Worm (Caenorhabditis elegans) whole organism, L1 larva: ENCODE results near the gene Y11D7A.10.

ENCODE experiments used
- C34B4.2 ChIP-seq: sonication (generic microtip); optimal IDR thresholded peaks from 2 replicates; lab custom pipeline; 2017; ENCODE audit warnings: mild to moderate bottlenecking, missing genetic modification characterization, missing compliant biosample characterization
- aly-2 ChIP-seq: fragments of 150-350 bp; optimal IDR thresholded peaks from 2 replicates; lab custom pipeline; 2014; ENCODE audit warnings: missing biosample characterization, missing genetic modification characterization
- ceh-63 ChIP-seq: fragments of 200-800 bp; sonication (Bioruptor generic); optimal IDR thresholded peaks from 2 replicates; lab custom pipeline; 2018; ENCODE audit warnings: mild to moderate bottlenecking, missing genetic modification characterization, missing compliant biosample characterization
- ceh-82 ChIP-seq, 3 experiments: fragments of 150-350 bp in 1 of 3; sonication (generic microtip) in 2 of 3; optimal IDR thresholded peaks; 2 replicates each; lab custom pipeline; 2014 to 2017; ENCODE audit warnings: missing biosample characterization in 3 of 3, missing genetic modification characterization in 3 of 3
- dpl-1 ChIP-seq, 3 experiments: fragments of 150-350 bp in 2 of 3; sonication (generic microtip) in 1 of 3; optimal IDR thresholded peaks; 2 replicates each; lab custom pipeline; 2014 to 2017; ENCODE audit warnings: missing biosample characterization in 3 of 3, missing genetic modification characterization in 3 of 3, missing genetic modification reagents in 3 of 3
- efl-1 ChIP-seq, 4 experiments: fragments of 150-350 bp; optimal IDR thresholded peaks in 3 of 4; peaks in 1 of 4; 1 replicate in 1 of 4; 2 replicates in 3 of 4; lab custom pipeline; 2014; ENCODE audit warnings: missing biosample characterization in 2 of 4, missing genetic modification characterization in 2 of 4, missing genetic modification reagents in 2 of 4
- elt-2 ChIP-seq: sonication (generic microtip); optimal IDR thresholded peaks from 2 replicates; lab custom pipeline; 2016; ENCODE audit warnings: missing genetic modification characterization, mild to moderate bottlenecking, inconsistent platforms, missing compliant biosample characterization, missing genetic modification reagents
- elt-3 ChIP-seq, 6 experiments: fragments of 150-350 bp in 1 of 6; sonication (generic microtip); optimal IDR thresholded peaks; 2 replicates each; lab custom pipeline; 2017 to 2018; ENCODE audit warnings: missing biosample characterization in 6 of 6, missing genetic modification characterization in 6 of 6, inconsistent platforms in 1 of 6
- fkh-10 ChIP-seq: sonication (generic microtip); optimal IDR thresholded peaks from 2 replicates; lab custom pipeline; 2017; ENCODE audit warnings: missing biosample characterization, missing genetic modification reagents, missing genetic modification characterization
- fkh-4 ChIP-seq: sonication (generic microtip); optimal IDR thresholded peaks from 2 replicates; lab custom pipeline; 2016; ENCODE audit warnings: missing compliant biosample characterization, missing genetic modification characterization, borderline replicate concordance
- fkh-8 ChIP-seq: sonication (generic microtip); optimal IDR thresholded peaks from 2 replicates; lab custom pipeline; 2016; ENCODE audit warnings: mild to moderate bottlenecking, missing genetic modification characterization, missing compliant biosample characterization
- grh-1 ChIP-seq: fragments of 200-800 bp; sonication (Bioruptor generic); IDR thresholded peaks from 2 replicates; pipeline ENCODE4 v1.3.6; 2022; ENCODE audit warnings: missing genetic modification reagents, missing genetic modification characterization, missing compliant biosample characterization
- isw-1 ChIP-seq: fragments of 200-800 bp; sonication (Bioruptor generic); IDR thresholded peaks from 2 replicates; pipeline ENCODE4 v1.3.6; 2022; ENCODE audit warnings: missing genetic modification characterization, missing compliant biosample characterization
- jun-1 ChIP-seq: fragments of 150-350 bp; optimal IDR thresholded peaks from 2 replicates; lab custom pipeline; 2014; ENCODE audit warnings: missing biosample characterization, missing genetic modification reagents, missing genetic modification characterization
- lin-13 ChIP-seq: fragments of 150-350 bp; optimal IDR thresholded peaks from 2 replicates; lab custom pipeline; 2014; ENCODE audit warnings: missing biosample characterization, missing genetic modification reagents, missing genetic modification characterization
- lin-15B ChIP-seq: fragments of 150-350 bp; sonication (generic microtip); optimal IDR thresholded peaks from 3 replicates; lab custom pipeline; 2014; ENCODE audit warnings: missing biosample characterization, missing genetic modification characterization
- lin-35 ChIP-seq, 2 experiments: fragments of 150-350 bp; optimal IDR thresholded peaks; 2 replicates each; lab custom pipeline; 2014; ENCODE audit warnings: missing biosample characterization in 2 of 2, missing genetic modification characterization in 2 of 2, missing genetic modification reagents in 2 of 2
- lir-3 ChIP-seq: sonication (generic microtip); optimal IDR thresholded peaks from 2 replicates; lab custom pipeline; 2016; ENCODE audit warnings: mild to moderate bottlenecking, missing genetic modification characterization, moderate library complexity, missing compliant biosample characterization; ENCODE audit not compliant: poor library complexity
- lsy-2 ChIP-seq, 2 experiments: fragments of 150-350 bp; optimal IDR thresholded peaks; 2 replicates each; lab custom pipeline; 2014; ENCODE audit warnings: missing biosample characterization in 2 of 2, missing genetic modification characterization in 2 of 2
- mab-9 ChIP-seq: fragments of 200-800 bp; sonication (Bioruptor generic); IDR thresholded peaks from 2 replicates; pipeline ENCODE4 v1.3.6; 2022; ENCODE audit warnings: missing genetic modification reagents, missing genetic modification characterization, missing compliant biosample characterization
- mdl-1 ChIP-seq, 2 experiments: fragments of 150-350 bp; optimal IDR thresholded peaks; 2 replicates each; lab custom pipeline; 2014 to 2017; ENCODE audit warnings: missing biosample characterization in 2 of 2, missing genetic modification characterization in 2 of 2, inconsistent platforms in 1 of 2
- mef-2 ChIP-seq: fragments of 150-350 bp; optimal IDR thresholded peaks from 2 replicates; lab custom pipeline; 2014; ENCODE audit warnings: missing biosample characterization, missing genetic modification characterization
- nhr-19 ChIP-seq: fragments of 200-800 bp; sonication (Bioruptor generic); conservative IDR thresholded peaks from 2 replicates; pipeline ENCODE4 v1.3.6; 2022; ENCODE audit warnings: missing genetic modification characterization, missing compliant biosample characterization
- nhr-20 ChIP-seq: sonication (generic microtip); optimal IDR thresholded peaks from 2 replicates; lab custom pipeline; 2016; ENCODE audit warnings: mild to moderate bottlenecking, missing genetic modification characterization, missing compliant biosample characterization
- nhr-76 ChIP-seq: sonication (generic microtip); optimal IDR thresholded peaks from 2 replicates; lab custom pipeline; 2017; ENCODE audit warnings: missing biosample characterization, missing genetic modification characterization
- nhr-85 ChIP-seq: sonication (generic microtip); peaks from one replicate; lab custom pipeline; 2016; ENCODE audit warnings: missing genetic modification characterization, inconsistent platforms, missing compliant biosample characterization
- nhr-90 ChIP-seq: sonication (generic microtip); optimal IDR thresholded peaks from 2 replicates; lab custom pipeline; 2016; ENCODE audit warnings: mild to moderate bottlenecking, missing genetic modification characterization, missing compliant biosample characterization; ENCODE audit not compliant: poor library complexity
- pag-3 ChIP-seq: sonication (generic microtip); optimal IDR thresholded peaks from 2 replicates; lab custom pipeline; 2017; ENCODE audit warnings: missing genetic modification characterization, mild to moderate bottlenecking, missing compliant biosample characterization, antibody characterized with exemption, borderline replicate concordance; ENCODE audit not compliant: insufficient read depth
- pax-3 ChIP-seq: fragments of 200-800 bp; sonication (Bioruptor generic); optimal IDR thresholded peaks from 2 replicates; lab custom pipeline; 2018; ENCODE audit warnings: mild to moderate bottlenecking, missing genetic modification characterization, moderate library complexity, missing compliant biosample characterization
- pqm-1 ChIP-seq: sonication (generic microtip); optimal IDR thresholded peaks from 3 replicates; lab custom pipeline; 2017; ENCODE audit warnings: missing biosample characterization, missing genetic modification characterization
- rnt-1 ChIP-seq: sonication (generic microtip); optimal IDR thresholded peaks from 2 replicates; lab custom pipeline; 2016; ENCODE audit warnings: mild to moderate bottlenecking, missing genetic modification characterization, moderate library complexity, missing compliant biosample characterization
- snu-23 ChIP-seq: sonication (generic microtip); optimal IDR thresholded peaks from 2 replicates; lab custom pipeline; 2016; ENCODE audit warnings: missing genetic modification characterization, missing compliant biosample characterization
- sox-4 ChIP-seq: sonication (generic microtip); optimal IDR thresholded peaks from 2 replicates; lab custom pipeline; 2016; ENCODE audit warnings: missing genetic modification characterization, missing compliant biosample characterization
- swsn-7 ChIP-seq: sonication (generic microtip); optimal IDR thresholded peaks from 2 replicates; lab custom pipeline; 2016; ENCODE audit warnings: missing genetic modification characterization, missing compliant biosample characterization
- unc-98 ChIP-seq: fragments of 200-800 bp; sonication (Bioruptor generic); IDR thresholded peaks from 2 replicates; pipeline ENCODE4 v1.3.6; 2022; ENCODE audit warnings: missing genetic modification characterization, missing compliant biosample characterization
- vab-15 ChIP-seq: sonication (generic microtip); optimal IDR thresholded peaks from 2 replicates; lab custom pipeline; 2017; ENCODE audit warnings: missing genotype, mild to moderate bottlenecking, missing genetic modification characterization, missing compliant biosample characterization
- zip-4 ChIP-seq: fragments of 200-800 bp; sonication (Bioruptor generic); optimal IDR thresholded peaks from 2 replicates; lab custom pipeline; 2018; ENCODE audit warnings: mild to moderate bottlenecking, missing genetic modification characterization, moderate library complexity, missing compliant biosample characterization
- ztf-11 ChIP-seq, 2 experiments: sonication (generic microtip); optimal IDR thresholded peaks; 2 replicates each; lab custom pipeline; 2016 to 2017; ENCODE audit warnings: missing genetic modification characterization in 2 of 2, missing biosample characterization in 1 of 2, missing compliant biosample characterization in 1 of 2
- ztf-4 ChIP-seq: fragments of 150-350 bp; optimal IDR thresholded peaks from 2 replicates; lab custom pipeline; 2014; ENCODE audit warnings: missing biosample characterization, missing genetic modification characterization

Y11D7A.10 gene

DNA sequence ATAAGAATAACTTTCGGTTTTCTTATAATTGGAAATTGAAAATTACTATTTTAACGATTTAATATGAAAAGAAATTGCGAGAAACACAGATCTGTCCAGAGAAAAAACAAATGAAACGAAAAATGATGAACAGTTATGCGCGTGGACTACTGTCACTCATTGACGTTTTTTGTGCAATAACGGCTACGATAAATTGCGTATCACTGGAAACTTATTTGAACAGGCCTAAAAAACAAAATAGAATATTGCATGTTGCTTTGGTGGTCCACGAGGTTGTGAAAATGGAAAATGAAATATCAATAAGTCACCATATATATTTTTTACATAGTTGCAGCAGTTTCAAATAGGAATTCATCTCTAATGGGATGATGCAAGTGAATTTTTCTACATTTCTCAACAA is 4.9 kb upstream of the Y11D7A.10 start:
- TF ChIP-seq lin-15B (tag; lab: Kevin White, UChicago) (no peak), vab-15 (tag; lab: Kevin White, UChicago) (no peak), ztf-11 (tag; optimal IDR thresholded peaks at IDR 0.05; lab: Kevin White, UChicago) (no peak), isw-1 (GFP tag; lab: Robert Waterston, UW) (no peak), mdl-1 (tag; optimal IDR thresholded peaks at IDR 0.05; lab: Kevin White, UChicago) (no peak), dpl-1 (GFP tag; optimal IDR thresholded peaks at IDR 0.05; lab: Kevin White, UChicago) (no peak), sox-4 (no peak)

DNA sequence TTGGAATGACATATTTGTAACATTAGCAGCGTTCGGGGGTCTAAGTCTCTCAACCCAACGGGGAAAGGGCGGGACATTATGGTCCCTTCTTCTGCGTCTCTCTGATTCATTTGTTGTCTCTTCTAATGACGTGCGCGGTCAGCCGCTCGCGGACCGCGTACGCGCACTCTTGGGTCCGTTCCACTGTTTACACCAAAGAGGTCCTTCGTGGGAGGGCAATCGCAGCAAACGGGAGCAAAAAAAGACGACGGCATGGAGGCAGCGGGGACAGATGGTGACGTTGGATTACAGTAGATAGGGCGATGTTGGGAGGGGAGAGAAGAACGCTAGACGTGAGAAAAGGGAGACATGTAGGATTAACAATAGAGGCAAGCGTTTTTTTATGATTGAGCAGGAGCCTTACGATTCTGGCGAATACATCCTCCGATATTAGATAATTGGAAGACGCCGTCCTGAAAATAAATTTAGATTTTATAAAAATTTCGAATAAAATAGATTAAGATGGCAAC is 4.3 kb upstream of the Y11D7A.10 start, which contains the start of gene flh-1:
Gene flh-1 (minus strand): TSS at position 459 of the 509 bp plus-strand sequence.
- TF ChIP-seq C34B4.2 (no peak), lsy-2 (tag; optimal IDR thresholded peaks at IDR 0.05; lab: Kevin White, UChicago) (no peak), lin-13 (GFP tag; lab: Kevin White, UChicago) (no peak), jun-1 (tag; lab: Kevin White, UChicago) (no peak), nhr-90 (tag; lab: Kevin White, UChicago) (no peak), ceh-82 (tag; optimal IDR thresholded peaks at IDR 0.05; lab: Kevin White, UChicago) (no peak), fkh-8 (tag; lab: Kevin White, UChicago) (no peak), elt-3 (tag; optimal IDR thresholded peaks at IDR 0.05; lab: Kevin White, UChicago) (no peak), snu-23 (GFP tag; lab: Kevin White, UChicago) (no peak), fkh-4 (tag; lab: Kevin White, UChicago) (no peak), sox-4 (no peak), nhr-76 (tag; lab: Kevin White, UChicago) (no peak), efl-1 (optimal IDR thresholded peaks at IDR 0.05; lab: Kevin White, UChicago) (no peak), efl-1 (GFP tag; optimal IDR thresholded peaks at IDR 0.05 in 1 of 2; lab: Kevin White, UChicago) (no peak), swsn-7 (tag; lab: Kevin White, UChicago) (no peak), nhr-85 (tag; lab: Kevin White, UChicago) (no peak), nhr-20 (tag; lab: Kevin White, UChicago) (no peak)

ce11 chrIV:9262295-9262694 is 2.7 kb upstream of the Y11D7A.10 start:
- no peak for TF ChIP-seq elt-2 (tag; lab: Kevin White, UChicago)
- no peak for TF ChIP-seq aly-2 (tag; lab: Kevin White, UChicago)
- no peak for TF ChIP-seq mab-9
- no peak for TF ChIP-seq lir-3 (tag; lab: Kevin White, UChicago)
- no peak for TF ChIP-seq nhr-20 (tag; lab: Kevin White, UChicago)

DNA sequence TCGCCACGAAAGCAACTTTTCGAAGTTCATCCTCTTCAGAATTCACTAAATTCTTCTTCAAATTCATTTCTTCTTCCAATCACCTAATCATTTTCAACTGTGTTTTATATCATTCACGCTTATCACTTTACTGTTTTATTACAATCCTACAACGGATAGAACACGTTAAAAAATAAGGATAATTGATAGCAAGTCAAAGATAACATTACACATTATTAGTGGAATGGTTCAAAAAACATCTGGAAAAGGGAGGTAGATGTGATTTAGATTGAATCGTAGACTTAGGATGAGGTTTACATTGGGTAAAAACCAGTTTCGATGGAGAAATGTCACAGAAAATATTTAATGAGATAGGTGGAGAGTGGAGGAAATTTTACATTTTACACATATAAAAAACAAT is 2.1 kb upstream of the Y11D7A.10 start, which contains the start of gene col-120:
Gene col-120 (minus strand): TSS at position 101 of the 400 bp plus-strand sequence.
- TF ChIP-seq pqm-1 (tag; lab: Kevin White, UChicago), result no peak
- no peak for TF ChIP-seq elt-3 (tag; optimal IDR thresholded peaks at IDR 0.05; lab: Kevin White, UChicago)
- no peak for TF ChIP-seq mef-2 (tag; lab: Kevin White, UChicago)
- TF ChIP-seq grh-1 (GFP tag; lab: Robert Waterston, UW), result no peak
- TF ChIP-seq snu-23 (GFP tag; lab: Kevin White, UChicago), result no peak
- no peak for TF ChIP-seq pax-3 (tag; lab: Kevin White, UChicago)
- no peak for TF ChIP-seq ztf-4 (tag; lab: Kevin White, UChicago)
- TF ChIP-seq nhr-19 (GFP tag; lab: Robert Waterston, UW), result no peak
- TF ChIP-seq pag-3 (tag; lab: Kevin White, UChicago), result no peak
- no peak for TF ChIP-seq elt-2 (tag; lab: Kevin White, UChicago)
- TF ChIP-seq unc-98 (GFP tag; lab: Robert Waterston, UW), result no peak
- no peak for TF ChIP-seq zip-4 (GFP tag; lab: Kevin White, UChicago)
- no peak for TF ChIP-seq ceh-63 (GFP tag; lab: Kevin White, UChicago)
- TF ChIP-seq sox-4, result no peak
- no peak for TF ChIP-seq rnt-1 (tag; lab: Kevin White, UChicago)
- TF ChIP-seq lin-13 (GFP tag; lab: Kevin White, UChicago), result no peak
- no peak for TF ChIP-seq fkh-10 (GFP tag; lab: Kevin White, UChicago)
- TF ChIP-seq C34B4.2, result no peak
- no peak for TF ChIP-seq lin-35 (GFP tag; optimal IDR thresholded peaks at IDR 0.05; lab: Kevin White, UChicago)
